Worm (Caenorhabditis elegans): ENCODE measurements around the gene twk-9.
A peak's percentile ranks its signal among the peaks of the same experiment; 100 is the strongest.

The twk-9 gene

DNA sequence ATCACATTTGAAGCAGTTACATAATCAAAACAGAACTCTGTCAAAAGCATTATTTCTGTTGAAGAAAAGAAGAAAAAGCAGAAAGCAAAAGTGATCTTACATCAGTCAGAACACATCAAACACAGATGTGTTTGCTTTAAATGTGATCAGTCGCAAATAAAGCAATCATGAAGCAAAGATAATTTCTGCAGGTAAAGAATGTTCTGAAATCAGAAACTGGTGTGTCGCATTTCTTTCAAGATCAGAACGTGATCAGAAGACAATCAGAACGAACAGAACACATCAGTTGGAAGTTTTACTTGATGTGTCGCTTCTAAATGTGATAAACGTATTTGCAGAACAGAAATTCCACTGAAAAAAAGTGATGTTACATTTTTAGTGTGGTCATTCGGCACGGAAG, 6.1 kb downstream of the twk-9 start:
- TF ChIP-seq unc-62 (GFP tag; optimal IDR thresholded peaks at IDR 0.05), result no peak
- no peak for TF ChIP-seq ham-2 (GFP tag; optimal IDR thresholded peaks at IDR 0.05)
- TF ChIP-seq bed-3 (GFP tag; optimal IDR thresholded peaks at IDR 0.05), result no peak
- TF ChIP-seq lin-32 (GFP tag; optimal IDR thresholded peaks at IDR 0.05), result no peak

ce11 chrIV:9706704-9707197, 13.8 kb downstream of the twk-9 start, which contains the start of the genes dcaf-1 and dph-3:
Gene dcaf-1 (minus strand): TSS chrIV:9706723.
Gene dph-3 (plus strand): TSS chrIV:9707147.
- no peak for TF ChIP-seq sptf-1 (tag; optimal IDR thresholded peaks at IDR 0.05)
- TF ChIP-seq mls-2 (tag; optimal IDR thresholded peaks at IDR 0.05), result no peak
- no peak for TF ChIP-seq nhr-2 (tag; optimal IDR thresholded peaks at IDR 0.05)
- TF ChIP-seq lin-32 (GFP tag; optimal IDR thresholded peaks at IDR 0.05), result no peak
- TF ChIP-seq nhr-12 (tag; optimal IDR thresholded peaks at IDR 0.05), result no peak
- no peak for TF ChIP-seq bed-3 (GFP tag; optimal IDR thresholded peaks at IDR 0.05)
- peak; percentile 57 for TF ChIP-seq mep-1 (tag; optimal IDR thresholded peaks at IDR 0.05)
- TF ChIP-seq ztf-11 (tag; optimal IDR thresholded peaks at IDR 0.05), result no peak
- TF ChIP-seq unc-39 (tag; optimal IDR thresholded peaks at IDR 0.05), result no peak
- no peak for TF ChIP-seq cnd-1 (tag; optimal IDR thresholded peaks at IDR 0.05)
- no peak for TF ChIP-seq mab-5 (tag; optimal IDR thresholded peaks at IDR 0.05)
- TF ChIP-seq tbx-8 (GFP tag; optimal IDR thresholded peaks at IDR 0.05), result no peak
- no peak for TF ChIP-seq ceh-83 (GFP tag; optimal IDR thresholded peaks at IDR 0.05)
- TF ChIP-seq lsy-2 (tag; optimal IDR thresholded peaks at IDR 0.05), result peak; percentile 97

DNA sequence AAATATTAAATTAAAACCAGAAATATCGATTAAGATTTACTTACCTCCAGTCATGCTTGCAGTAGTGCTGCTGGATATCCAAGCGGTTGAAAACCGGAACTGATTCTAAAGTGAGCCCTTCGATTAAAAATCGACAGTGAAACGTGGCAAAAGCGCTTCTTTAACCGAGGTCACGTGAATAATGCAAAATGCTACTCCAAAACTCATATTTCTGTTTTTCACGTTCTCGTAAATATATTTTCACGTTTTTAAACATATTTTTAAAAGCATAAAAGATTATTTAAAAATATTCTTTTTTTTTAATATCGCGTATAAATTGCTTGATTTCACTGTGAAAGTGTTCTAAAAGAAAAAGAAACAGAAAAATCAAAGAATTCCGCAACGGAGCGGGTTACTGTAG, 16.2 kb downstream of the twk-9 start, which contains the start of gene ant-1.3:
Gene ant-1.3, minus strand, starts transcription at position 101 of the 400 bp plus-strand sequence.
- TF ChIP-seq unc-39 (tag; optimal IDR thresholded peaks at IDR 0.05) (no peak), sptf-1 (tag; optimal IDR thresholded peaks at IDR 0.05) (no peak), elt-1 (tag; optimal IDR thresholded peaks at IDR 0.05; ENCODE audit: borderline replicate concordance, insufficient read depth) (no peak), tbx-8 (GFP tag; optimal IDR thresholded peaks at IDR 0.05) (no peak), elt-3 (tag; optimal IDR thresholded peaks at IDR 0.05) (no peak), ceh-39 (tag; optimal IDR thresholded peaks at IDR 0.05) (no peak), blmp-1 (tag; optimal IDR thresholded peaks at IDR 0.05) (no peak), ztf-11 (tag; optimal IDR thresholded peaks at IDR 0.05) (no peak), ceh-43 (GFP tag; optimal IDR thresholded peaks at IDR 0.05) (no peak), bed-3 (GFP tag; optimal IDR thresholded peaks at IDR 0.05) (no peak), pha-4 (tag; optimal IDR thresholded peaks at IDR 0.05) (no peak), lin-32 (GFP tag; optimal IDR thresholded peaks at IDR 0.05) (no peak), unc-62 (GFP tag; optimal IDR thresholded peaks at IDR 0.05) (no peak), drap-1 (GFP tag; optimal IDR thresholded peaks at IDR 0.05) (no peak), lin-13 (tag; optimal IDR thresholded peaks at IDR 0.05) (no peak), ces-1 (GFP tag; optimal IDR thresholded peaks at IDR 0.05) (no peak)

DNA sequence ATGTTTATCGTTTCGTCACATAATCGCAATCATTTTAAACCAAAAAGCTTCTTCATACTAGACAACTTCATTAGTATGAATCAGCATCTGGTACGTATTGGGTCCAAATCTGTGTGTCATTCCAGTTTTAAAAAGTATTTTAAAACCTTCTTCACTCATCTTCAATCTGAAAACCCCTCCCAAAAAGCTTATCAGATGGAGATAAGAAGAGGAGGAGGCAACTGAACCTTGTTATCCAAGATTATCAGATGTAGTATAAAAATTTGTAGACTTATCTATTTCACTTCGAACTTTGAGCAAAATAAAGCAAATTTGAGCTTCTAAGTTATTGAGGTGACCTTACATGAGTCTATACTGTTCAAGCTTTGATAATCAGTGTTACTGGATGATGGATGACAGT, 16.9 kb downstream of the twk-9 start, which contains the start of gene nhr-38:
Gene nhr-38, plus strand, starts transcription at position 301 of the 400 bp plus-strand sequence.
- TF ChIP-seq nhr-237 (tag; optimal IDR thresholded peaks at IDR 0.05), result no peak
- no peak for TF ChIP-seq unc-120 (tag; optimal IDR thresholded peaks at IDR 0.05; ENCODE audit: poor library complexity, severe bottlenecking)
- no peak for TF ChIP-seq elt-1 (tag; optimal IDR thresholded peaks at IDR 0.05; ENCODE audit: borderline replicate concordance, insufficient read depth)
- TF ChIP-seq nhr-12 (tag; optimal IDR thresholded peaks at IDR 0.05), result no peak
- TF ChIP-seq drap-1 (GFP tag; optimal IDR thresholded peaks at IDR 0.05), result no peak
- no peak for TF ChIP-seq lin-13 (tag; optimal IDR thresholded peaks at IDR 0.05)
- no peak for TF ChIP-seq mls-2 (tag; optimal IDR thresholded peaks at IDR 0.05)
- no peak for TF ChIP-seq unc-39 (tag; optimal IDR thresholded peaks at IDR 0.05)
- TF ChIP-seq blmp-1 (tag; optimal IDR thresholded peaks at IDR 0.05), result no peak
- TF ChIP-seq mep-1 (tag; optimal IDR thresholded peaks at IDR 0.05), result no peak

ce11 chrIV:9712782-9713181, 19.8 kb downstream of the twk-9 start, which contains the start of gene K01H12.4:
Gene K01H12.4 (plus strand): TSS chrIV:9713082.
- TF ChIP-seq nhr-237 (tag; optimal IDR thresholded peaks at IDR 0.05) (no peak), mab-5 (tag; optimal IDR thresholded peaks at IDR 0.05) (no peak), bed-3 (GFP tag; optimal IDR thresholded peaks at IDR 0.05) (no peak), pha-4 (tag; optimal IDR thresholded peaks at IDR 0.05) (no peak), elt-1 (tag; optimal IDR thresholded peaks at IDR 0.05; ENCODE audit: borderline replicate concordance, insufficient read depth) (no peak), hlh-1 (tag; optimal IDR thresholded peaks at IDR 0.05) (no peak), ceh-43 (GFP tag; optimal IDR thresholded peaks at IDR 0.05) (no peak), mep-1 (tag; optimal IDR thresholded peaks at IDR 0.05) (no peak), snpc-4 (tag; optimal IDR thresholded peaks at IDR 0.05) (no peak), nhr-76 (tag; optimal IDR thresholded peaks at IDR 0.05) (no peak), nhr-12 (tag; optimal IDR thresholded peaks at IDR 0.05) (no peak), unc-39 (tag; optimal IDR thresholded peaks at IDR 0.05) (no peak), zip-8 (tag; optimal IDR thresholded peaks at IDR 0.05) (no peak)

Data from whole organism, mixed stage, embryonic.